Fruit fly (Drosophila melanogaster) whole organism, embryonic: ENCODE data around the gene Galphai.

ENCODE experiments used
- Awh ChIP-seq: fragments of 200-800 bp; sonication (Bioruptor generic); IDR thresholded peaks from 2 replicates; pipeline ENCODE4, ENCODE4 v1.3.6; 2022; ENCODE audit warnings: missing biosample characterization, missing genetic modification characterization
- Bteb2 ChIP-seq: fragments of 200-800 bp; sonication (Bioruptor generic); optimal IDR thresholded peaks from 2 replicates; lab custom pipeline; 2016; ENCODE audit warnings: missing biosample characterization, missing genetic modification characterization
- CG10209 ChIP-seq: fragments of 200-800 bp; sonication (Bioruptor generic); optimal IDR thresholded peaks from 3 replicates; lab custom pipeline; 2017; ENCODE audit warnings: missing biosample characterization, mild to moderate bottlenecking, missing genetic modification characterization, missing genetic modification reagents
- CG10274 ChIP-seq: fragments of 200-800 bp; sonication (Bioruptor generic); optimal IDR thresholded peaks from 3 replicates; lab custom pipeline; 2017; ENCODE audit warnings: missing biosample characterization, mild to moderate bottlenecking, missing genetic modification characterization
- CG12659 ChIP-seq: fragments of 200-800 bp; sonication (Bioruptor generic); optimal IDR thresholded peaks from 3 replicates; lab custom pipeline; 2017; ENCODE audit warnings: mild to moderate bottlenecking, missing biosample characterization, missing genetic modification reagents, missing genetic modification characterization
- CG13624 ChIP-seq: fragments of 200-800 bp; sonication (Bioruptor generic); optimal IDR thresholded peaks from 2 replicates; lab custom pipeline; 2016; ENCODE audit warnings: missing biosample characterization, missing genetic modification characterization
- CG15696 ChIP-seq: fragments of 200-800 bp; sonication (Bioruptor generic); optimal IDR thresholded peaks from 2 replicates; lab custom pipeline; 2019; ENCODE audit warnings: missing biosample characterization, mild to moderate bottlenecking, missing genetic modification characterization, moderate library complexity
- CG1603 ChIP-seq: fragments of 200-800 bp; sonication (Bioruptor generic); optimal IDR thresholded peaks from 2 replicates; lab custom pipeline; 2019; ENCODE audit warnings: missing biosample characterization, mild to moderate bottlenecking, missing genetic modification characterization, moderate library complexity
- CG16813 ChIP-seq: fragments of 200-800 bp; sonication (Bioruptor generic); IDR thresholded peaks from 3 replicates; pipeline ENCODE4 v1.3.6; 2022; ENCODE audit warnings: missing biosample characterization, missing genetic modification characterization; ENCODE audit not compliant: partially characterized antibody
- CG16863 ChIP-seq: fragments of 200-800 bp; sonication (Bioruptor generic); optimal IDR thresholded peaks from 3 replicates; lab custom pipeline; 2016; ENCODE audit warnings: missing biosample characterization, missing genetic modification characterization
- CG17612 ChIP-seq: fragments of 200-800 bp; sonication (Bioruptor generic); IDR thresholded peaks from 2 replicates; pipeline ENCODE4 v1.3.6; 2022; ENCODE audit warnings: missing biosample characterization, missing genetic modification characterization
- CG17802 ChIP-seq: fragments of 200-800 bp; sonication (Bioruptor generic); optimal IDR thresholded peaks from 2 replicates; lab custom pipeline; 2018; ENCODE audit warnings: missing biosample characterization, mild to moderate bottlenecking, missing genetic modification characterization, moderate library complexity
- CG18619 ChIP-seq: fragments of 200-800 bp; sonication (Bioruptor generic); optimal IDR thresholded peaks from 3 replicates; lab custom pipeline; 2017; ENCODE audit warnings: missing biosample characterization, mild to moderate bottlenecking, missing genetic modification characterization
- CG2678 ChIP-seq: fragments of 200-800 bp; sonication (Bioruptor generic); optimal IDR thresholded peaks from 3 replicates; lab custom pipeline; 2019; ENCODE audit warnings: missing biosample characterization, mild to moderate bottlenecking, missing genetic modification characterization, moderate library complexity
- CG31365 ChIP-seq: fragments of 200-800 bp; sonication (Bioruptor generic); optimal IDR thresholded peaks from 2 replicates; lab custom pipeline; 2018; ENCODE audit warnings: missing biosample characterization, mild to moderate bottlenecking, missing genetic modification characterization
- CG33557 ChIP-seq: fragments of 200-800 bp; sonication (Bioruptor generic); optimal IDR thresholded peaks from 2 replicates; lab custom pipeline; 2019; ENCODE audit warnings: missing biosample characterization, mild to moderate bottlenecking, missing genetic modification characterization, moderate library complexity
- CG42726 ChIP-seq: fragments of 200-800 bp; sonication (Bioruptor generic); IDR thresholded peaks from 2 replicates; pipeline ENCODE4 v1.3.6; 2022; ENCODE audit warnings: missing biosample characterization, missing genetic modification characterization; ENCODE audit not compliant: partially characterized antibody
- CG4328 ChIP-seq: fragments of 200-800 bp; sonication (Bioruptor generic); optimal IDR thresholded peaks from 3 replicates; lab custom pipeline; 2017; ENCODE audit warnings: missing biosample characterization, missing genetic modification reagents, missing genetic modification characterization
- CG4424 ChIP-seq: fragments of 200-800 bp; sonication (Bioruptor generic); optimal IDR thresholded peaks from 3 replicates; lab custom pipeline; 2016; ENCODE audit warnings: missing biosample characterization, missing genetic modification characterization
- CG4820 ChIP-seq: fragments of 200-800 bp; sonication (Bioruptor generic); optimal IDR thresholded peaks from 3 replicates; lab custom pipeline; 2016; ENCODE audit warnings: missing biosample characterization, missing genetic modification characterization
- CG8089 ChIP-seq: fragments of 200-800 bp; sonication (Bioruptor generic); optimal IDR thresholded peaks from 3 replicates; lab custom pipeline; 2016; ENCODE audit warnings: missing biosample characterization, missing genetic modification characterization
- HmgZ ChIP-seq: fragments of 200-800 bp; sonication (Bioruptor generic); optimal IDR thresholded peaks from 2 replicates; lab custom pipeline; 2018; ENCODE audit warnings: missing biosample characterization, mild to moderate bottlenecking, missing genetic modification characterization
- Hr78 ChIP-seq, 2 experiments: fragments of 200-800 bp in 1 of 2; fragments of >200 bp in 1 of 2; sonication (Bioruptor generic) in 1 of 2; optimal IDR thresholded peaks; 2 replicates each; lab custom pipeline; 2017 to 2019; ENCODE audit warnings: missing biosample characterization in 2 of 2, missing genetic modification characterization in 2 of 2, mild to moderate bottlenecking in 1 of 2, moderate library complexity in 1 of 2
- Meics ChIP-seq: fragments of 200-800 bp; sonication (Bioruptor generic); optimal IDR thresholded peaks from 2 replicates; lab custom pipeline; 2017; ENCODE audit warnings: missing biosample characterization, mild to moderate bottlenecking, missing genetic modification characterization
- NC2β ChIP-seq: fragments of 200-800 bp; sonication (Bioruptor generic); optimal IDR thresholded peaks from 2 replicates; lab custom pipeline; 2016; ENCODE audit warnings: missing biosample characterization, missing genetic modification characterization
- Neu2 ChIP-seq: fragments of 200-800 bp; sonication (Bioruptor generic); optimal IDR thresholded peaks from 3 replicates; lab custom pipeline; 2016; ENCODE audit warnings: missing biosample characterization, missing genetic modification characterization, borderline replicate concordance
- Ravus ChIP-seq: fragments of 200-800 bp; sonication (Bioruptor generic); IDR thresholded peaks from 2 replicates; pipeline ENCODE4 v1.3.6; 2022; ENCODE audit warnings: missing biosample characterization, missing genetic modification characterization
- Sin3A ChIP-seq: fragments of >200 bp; optimal IDR thresholded peaks from 2 replicates; lab custom pipeline; 2018
- Sox100B ChIP-seq: fragments of 200-800 bp; sonication (Bioruptor generic); optimal IDR thresholded peaks from 3 replicates; lab custom pipeline; 2018; ENCODE audit warnings: missing biosample characterization, mild to moderate bottlenecking, missing genetic modification characterization
- Trl ChIP-seq, 3 experiments: fragments of >200 bp in 2 of 3; fragments of 200-800 bp in 1 of 3; sonication (Bioruptor generic) in 1 of 3; optimal IDR thresholded peaks; 2 replicates in 1 of 3; 3 replicates in 2 of 3; lab custom pipeline; 2016 to 2017; ENCODE audit warnings: missing biosample characterization in 1 of 3, missing genetic modification characterization in 1 of 3
- ac ChIP-seq: fragments of 200-800 bp; sonication (Bioruptor generic); optimal IDR thresholded peaks from 3 replicates; lab custom pipeline; 2017; ENCODE audit warnings: missing biosample characterization, mild to moderate bottlenecking, missing genetic modification characterization
- ase ChIP-seq: fragments of 200-800 bp; sonication (Bioruptor generic); IDR thresholded peaks from 3 replicates; pipeline ENCODE4 v1.3.6; 2022; ENCODE audit warnings: missing biosample characterization, missing genetic modification characterization
- cas ChIP-seq: fragments of 200-800 bp; sonication (Bioruptor generic); IDR thresholded peaks from 2 replicates; pipeline ENCODE4 v1.3.6; 2022; ENCODE audit warnings: missing biosample characterization, missing genetic modification characterization
- disco-r ChIP-seq: fragments of 200-800 bp; sonication (Bioruptor generic); optimal IDR thresholded peaks from 2 replicates; lab custom pipeline; 2016; ENCODE audit warnings: missing biosample characterization, missing genetic modification characterization
- ems ChIP-seq: fragments of 200-800 bp; sonication (Bioruptor generic); optimal IDR thresholded peaks from 3 replicates; lab custom pipeline; 2016; ENCODE audit warnings: missing biosample characterization, missing genetic modification characterization
- esg ChIP-seq: fragments of 200-800 bp; sonication (Bioruptor generic); conservative IDR thresholded peaks from 2 replicates; pipeline ENCODE4 v1.3.6; 2022; ENCODE audit warnings: missing biosample characterization, missing genetic modification characterization
- ewg ChIP-seq: fragments of 200-800 bp; sonication (Bioruptor generic); optimal IDR thresholded peaks from 3 replicates; lab custom pipeline; 2017; ENCODE audit warnings: mild to moderate bottlenecking, missing biosample characterization, missing genetic modification reagents, missing genetic modification characterization
- hbn ChIP-seq: fragments of 200-800 bp; sonication (Bioruptor generic); IDR thresholded peaks from 2 replicates; pipeline ENCODE4 v1.3.6; 2022; ENCODE audit warnings: missing biosample characterization, missing genetic modification characterization; ENCODE audit not compliant: partially characterized antibody
- ind ChIP-seq: fragments of 200-800 bp; sonication (Bioruptor generic); optimal IDR thresholded peaks from 3 replicates; lab custom pipeline; 2016; ENCODE audit warnings: missing biosample characterization, missing genetic modification characterization
- nerfin-2 ChIP-seq: fragments of 200-800 bp; sonication (Bioruptor generic); IDR thresholded peaks from 2 replicates; pipeline ENCODE4 v1.3.6; 2022; ENCODE audit warnings: missing biosample characterization, missing genetic modification characterization; ENCODE audit not compliant: partially characterized antibody
- peb ChIP-seq: fragments of 200-800 bp; sonication (Bioruptor generic); IDR thresholded peaks from 2 replicates; pipeline ENCODE4 v1.3.6; 2022; ENCODE audit warnings: missing biosample characterization, missing genetic modification characterization
- pros ChIP-seq: fragments of 200-800 bp; sonication (Bioruptor generic); optimal IDR thresholded peaks from 3 replicates; lab custom pipeline; 2019; ENCODE audit warnings: missing biosample characterization, mild to moderate bottlenecking, missing genetic modification characterization, moderate library complexity
- pum ChIP-seq: fragments of 200-800 bp; sonication (Bioruptor generic); optimal IDR thresholded peaks from 2 replicates; lab custom pipeline; 2016; ENCODE audit warnings: missing biosample characterization, missing genetic modification characterization
- repo ChIP-seq: fragments of 200-800 bp; sonication (Bioruptor generic); optimal IDR thresholded peaks from 2 replicates; lab custom pipeline; 2016; ENCODE audit warnings: missing biosample characterization, missing genetic modification characterization
- unc-4 ChIP-seq: fragments of 200-800 bp; sonication (Bioruptor generic); IDR thresholded peaks from 2 replicates; pipeline ENCODE4 v1.3.6; 2022; ENCODE audit warnings: missing biosample characterization, missing genetic modification characterization; ENCODE audit not compliant: partially characterized antibody
- vvl ChIP-seq: fragments of 200-800 bp; sonication (Bioruptor generic); IDR thresholded peaks from 2 replicates; pipeline ENCODE4 v1.3.6; 2022; ENCODE audit warnings: missing biosample characterization, missing genetic modification characterization
- wek ChIP-seq: fragments of 200-800 bp; sonication (Bioruptor generic); optimal IDR thresholded peaks from 3 replicates; lab custom pipeline; 2018; ENCODE audit warnings: missing biosample characterization, mild to moderate bottlenecking, missing genetic modification characterization, moderate library complexity

Gene Galphai

dm6 chr3L:6963792-6964487 lies 15.9 kb downstream of the Galphai start (continued):
- TF ChIP-seq wek (GFP tag; lab: Kevin White, UChicago) (peak; percentile 70), CG8089 (GFP tag; lab: Kevin White, UChicago) (peak; percentile 66), disco-r (GFP tag; lab: Kevin White, UChicago) (peak; percentile 1), CG16863 (GFP tag; lab: Kevin White, UChicago) (peak; percentile 80), HmgZ (tag; lab: Kevin White, UChicago) (peak; percentile 83), CG31365 (tag; lab: Kevin White, UChicago) (peak; percentile 22), CG17802 (tag; lab: Kevin White, UChicago) (peak; percentile 49), unc-4 (no peak), CG15696 (tag; lab: Kevin White, UChicago) (peak; percentile 52), CG4424 (GFP tag; lab: Kevin White, UChicago) (peak; percentile 83), ac (GFP tag; lab: Kevin White, UChicago) (peak; percentile 37), peb (0 out of 2 replicates have a peak, but pooled peaks have one; percentile 34), ase (GFP tag; lab: Robert Waterston, UW) (peak; percentile 58; the same call in 2 of the 3 replicates), nerfin-2 (GFP tag; lab: Robert Waterston, UW) (no peak), CG12659 (GFP tag; lab: Kevin White, UChicago) (peak; percentile 76), CG33557 (GFP tag; lab: Kevin White, UChicago) (peak; percentile 77), Trl (optimal IDR thresholded peaks at IDR 0.05; lab: Kevin White, UChicago) (peak in 1 of 2 experiments; percentile 70), Trl (GFP tag; optimal IDR thresholded peaks at IDR 0.05; lab: Kevin White, UChicago) (peak; percentile 68), pum (peak; percentile 70), vvl (GFP tag; lab: Robert Waterston, UW) (peak; percentile 88), Meics (GFP tag; lab: Kevin White, UChicago) (peak; percentile 81), Sin3A (lab: Kevin White, UChicago) (no peak), CG2678 (tag; lab: Kevin White, UChicago) (peak; percentile 89), esg (GFP tag; lab: Robert Waterston, UW) (peak; percentile 62), Bteb2 (GFP tag; lab: Kevin White, UChicago) (peak; percentile 75), CG13624 (GFP tag; lab: Kevin White, UChicago) (peak; percentile 76), Neu2 (GFP tag; lab: Kevin White, UChicago) (no peak), CG17612 (GFP tag; lab: Robert Waterston, UW) (peak; percentile 36; the same call in 1 of the 2 replicates), CG16813 (GFP tag; lab: Robert Waterston, UW) (no peak), CG10274 (GFP tag; lab: Kevin White, UChicago) (peak; percentile 35), ems (peak; percentile 68), Ravus (no peak; the same call in 1 of the 2 replicates), NC2β (peak; percentile 76), ewg (peak; percentile 60), CG1603 (tag; lab: Kevin White, UChicago) (peak; percentile 94), CG4820 (peak; percentile 83), pros (GFP tag; lab: Kevin White, UChicago) (no peak), hbn (GFP tag; lab: Robert Waterston, UW) (no peak), CG4328 (GFP tag; lab: Kevin White, UChicago) (no peak), ind (GFP tag; lab: Kevin White, UChicago) (peak; percentile 78), Sox100B (GFP tag; lab: Kevin White, UChicago) (peak; percentile 74), CG18619 (GFP tag; lab: Kevin White, UChicago) (peak; percentile 64), Hr78 (GFP tag; optimal IDR thresholded peaks at IDR 0.05; lab: Kevin White, UChicago) (peak in 1 of 2 experiments; percentile 60), repo (GFP tag; lab: Kevin White, UChicago) (peak; percentile 71), CG10209 (GFP tag; lab: Kevin White, UChicago) (peak; percentile 87), cas (GFP tag; lab: Robert Waterston, UW) (no peak), CG42726 (GFP tag; lab: Robert Waterston, UW) (no peak), Awh (peak; percentile 65; the same call in 1 of the 2 replicates)
